Worm (Caenorhabditis elegans): Measurements from ENCODE around the gene agt-2.

DNA sequence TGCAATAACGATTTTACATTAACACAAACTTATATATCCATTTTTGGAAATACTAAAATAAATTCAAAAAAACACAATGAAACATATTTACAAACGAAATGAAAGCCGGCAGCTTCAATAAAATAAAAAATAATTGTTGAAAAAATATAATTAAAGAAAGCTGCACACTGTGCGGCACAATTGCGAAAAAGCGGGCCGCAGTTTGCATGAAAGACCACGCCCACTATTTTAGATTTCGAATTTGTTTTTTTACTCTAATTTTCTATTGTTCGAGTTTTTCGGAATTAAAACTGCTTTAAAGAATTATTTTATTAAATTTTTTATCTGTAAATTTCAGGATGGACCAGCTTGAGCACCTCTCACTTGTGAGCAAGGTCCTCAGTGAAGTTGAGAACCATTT lies 25.6 kb upstream of the agt-2 start, which contains the start of gene mog-5:
- no peak for TF ChIP-seq unc-62 (GFP tag; optimal IDR thresholded peaks at IDR 0.05)
- peak; percentile 7 for TF ChIP-seq snpc-4 (tag; optimal IDR thresholded peaks at IDR 0.05)
- TF ChIP-seq ceh-90 (tag; optimal IDR thresholded peaks at IDR 0.05) = no peak
- TF ChIP-seq sup-37 (GFP tag; optimal IDR thresholded peaks at IDR 0.05) = no peak
- TF ChIP-seq egl-13 (tag; optimal IDR thresholded peaks at IDR 0.05) = no peak
- no peak for TF ChIP-seq C04F5.9 (tag; optimal IDR thresholded peaks at IDR 0.05)
- TF ChIP-seq ces-1 (GFP tag; optimal IDR thresholded peaks at IDR 0.05) = no peak
- TF ChIP-seq lir-3 (tag; optimal IDR thresholded peaks at IDR 0.05; ENCODE audit: poor library complexity) = no peak
- no peak for TF ChIP-seq ama-1 (optimal IDR thresholded peaks at IDR 0.05)
